Worm (Caenorhabditis elegans) whole organism, early embryonic: ENCODE measurements around the gene F10E9.12.

Experiments used
- B0310.2 ChIP-seq: sonication (generic microtip); optimal IDR thresholded peaks from 2 replicates; lab custom pipeline; 2016; ENCODE audit warnings: mild to moderate bottlenecking, missing genetic modification characterization, missing compliant biosample characterization
- F13C5.2 ChIP-seq: sonication (generic microtip); optimal IDR thresholded peaks from 2 replicates; lab custom pipeline; 2017; ENCODE audit warnings: mild to moderate bottlenecking, missing genetic modification characterization, inconsistent platforms, missing compliant biosample characterization
- aly-1 ChIP-seq: sonication (generic microtip); optimal IDR thresholded peaks from 2 replicates; lab custom pipeline; 2016; ENCODE audit warnings: missing genetic modification characterization, missing compliant biosample characterization
- ama-1 ChIP-seq: fragments of 150-350 bp; optimal IDR thresholded peaks from 2 replicates; lab custom pipeline; 2014
- ceh-13 ChIP-seq: fragments of 200-800 bp; sonication (Bioruptor generic); optimal IDR thresholded peaks from 2 replicates; lab custom pipeline; 2018; ENCODE audit warnings: mild to moderate bottlenecking, missing genetic modification characterization, missing compliant biosample characterization
- ceh-36 ChIP-seq: sonication (generic microtip); optimal IDR thresholded peaks from 2 replicates; lab custom pipeline; 2016; ENCODE audit warnings: missing genetic modification characterization, inconsistent platforms, missing compliant biosample characterization
- ets-7 ChIP-seq: sonication (generic microtip); optimal IDR thresholded peaks from 2 replicates; lab custom pipeline; 2016; ENCODE audit warnings: missing genotype, missing genetic modification characterization, missing compliant biosample characterization
- flt-1 ChIP-seq: fragments of 200-800 bp; sonication (Bioruptor generic); IDR thresholded peaks from 2 replicates; pipeline ENCODE4 v1.3.6; 2022; ENCODE audit warnings: missing genetic modification characterization, missing compliant biosample characterization
- hmbx-1 ChIP-seq: sonication (generic microtip); optimal IDR thresholded peaks from 2 replicates; lab custom pipeline; 2016; ENCODE audit warnings: mild to moderate bottlenecking, missing genetic modification characterization, missing compliant biosample characterization
- hmg-4 ChIP-seq: fragments of 200-800 bp; sonication (Bioruptor generic); optimal IDR thresholded peaks from 2 replicates; lab custom pipeline; 2018; ENCODE audit warnings: mild to moderate bottlenecking, missing genetic modification characterization, missing compliant biosample characterization
- hnd-1 ChIP-seq: sonication (generic microtip); optimal IDR thresholded peaks from 2 replicates; lab custom pipeline; 2016; ENCODE audit warnings: missing genetic modification characterization, missing compliant biosample characterization
- pes-1 ChIP-seq: fragments of 200-800 bp; sonication (Bioruptor generic); IDR thresholded peaks from 2 replicates; pipeline ENCODE4 v1.3.6; 2022; ENCODE audit warnings: missing genetic modification reagents, missing genetic modification characterization, missing compliant biosample characterization
- scrt-1 ChIP-seq: fragments of 200-800 bp; sonication (Bioruptor generic); IDR thresholded peaks from 2 replicates; pipeline ENCODE4 v1.3.6; 2022; ENCODE audit warnings: missing genetic modification characterization, missing compliant biosample characterization
- sea-1 ChIP-seq: fragments of 200-800 bp; sonication (Bioruptor generic); conservative IDR thresholded peaks from 2 replicates; pipeline ENCODE4 v1.3.6; 2022; ENCODE audit warnings: missing genetic modification characterization, missing compliant biosample characterization
- tbx-11 ChIP-seq: fragments of 200-800 bp; sonication (Bioruptor generic); IDR thresholded peaks from 2 replicates; pipeline ENCODE4 v1.3.6; 2022; ENCODE audit warnings: missing genetic modification characterization, missing compliant biosample characterization
- tbx-37 ChIP-seq: fragments of 200-800 bp; sonication (Bioruptor generic); conservative IDR thresholded peaks from 2 replicates; pipeline ENCODE4 v1.3.6; 2022; ENCODE audit warnings: missing genetic modification reagents, missing genetic modification characterization, missing compliant biosample characterization
- tra-4 ChIP-seq: sonication (generic microtip); optimal IDR thresholded peaks from 2 replicates; lab custom pipeline; 2017; ENCODE audit warnings: missing genetic modification characterization, missing compliant biosample characterization

F10E9.12 gene

DNA sequence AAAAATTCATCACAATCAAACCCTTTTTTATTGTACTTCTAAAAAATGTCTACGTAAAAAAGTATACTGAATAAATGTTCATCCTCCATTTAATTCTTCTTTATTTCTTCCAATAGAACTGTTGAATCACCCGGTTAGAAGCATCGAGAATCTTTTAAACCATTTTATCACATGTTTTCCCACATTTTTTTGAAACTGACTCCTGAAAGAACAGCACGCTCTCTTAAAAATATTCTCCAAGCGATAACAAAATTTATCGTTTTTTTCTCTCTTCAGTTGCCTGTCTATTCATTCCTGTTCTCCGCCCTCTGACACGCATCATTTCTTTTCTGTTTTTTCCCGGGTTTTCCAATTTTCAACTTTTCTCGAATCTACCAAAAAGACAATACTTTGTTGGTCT is at the start of gene F10E9.12:
TSS of gene F10E9.12 (plus strand) at position 131 of the 400 bp plus-strand sequence.
- TF ChIP-seq tbx-37 (GFP tag; lab: Robert Waterston, UW): no peak
- TF ChIP-seq hmbx-1 (tag; lab: Kevin White, UChicago): no peak
- TF ChIP-seq pes-1 (GFP tag; lab: Robert Waterston, UW): no peak
- TF ChIP-seq ceh-36 (tag; lab: Kevin White, UChicago): no peak
- TF ChIP-seq F13C5.2: no peak

DNA sequence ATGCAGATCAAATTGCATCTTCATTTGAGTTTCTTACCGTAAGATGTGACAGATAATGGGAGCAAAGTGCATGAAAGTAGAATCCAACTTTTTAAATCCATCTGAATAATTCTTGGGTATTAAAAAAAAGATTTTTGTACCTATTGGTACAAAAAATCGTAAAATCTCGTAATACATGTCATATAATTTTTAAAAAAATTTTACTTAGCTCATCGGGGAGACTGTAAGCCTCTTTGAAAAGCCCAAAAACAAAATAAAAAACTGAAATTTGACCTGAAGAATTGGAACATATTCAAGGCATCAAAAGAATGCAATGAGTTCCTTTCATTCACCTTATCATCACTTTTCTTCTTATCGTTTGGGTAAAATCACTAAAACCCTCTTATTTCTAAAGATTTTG is 48.5 kb upstream of the F10E9.12 start, which contains the start of gene clec-160:
TSS of gene clec-160 (minus strand) at position 101 of the 400 bp plus-strand sequence.
- TF ChIP-seq F13C5.2 (no peak), ceh-13 (GFP tag; lab: Kevin White, UChicago) (no peak), flt-1 (GFP tag; lab: Robert Waterston, UW) (no peak), hmg-4 (GFP tag; lab: Kevin White, UChicago) (no peak), pes-1 (GFP tag; lab: Robert Waterston, UW) (no peak), hmbx-1 (tag; lab: Kevin White, UChicago) (no peak), tbx-11 (GFP tag; lab: Robert Waterston, UW) (no peak), aly-1 (tag; lab: Kevin White, UChicago) (no peak), B0310.2 (tag; lab: Kevin White, UChicago) (no peak)

DNA sequence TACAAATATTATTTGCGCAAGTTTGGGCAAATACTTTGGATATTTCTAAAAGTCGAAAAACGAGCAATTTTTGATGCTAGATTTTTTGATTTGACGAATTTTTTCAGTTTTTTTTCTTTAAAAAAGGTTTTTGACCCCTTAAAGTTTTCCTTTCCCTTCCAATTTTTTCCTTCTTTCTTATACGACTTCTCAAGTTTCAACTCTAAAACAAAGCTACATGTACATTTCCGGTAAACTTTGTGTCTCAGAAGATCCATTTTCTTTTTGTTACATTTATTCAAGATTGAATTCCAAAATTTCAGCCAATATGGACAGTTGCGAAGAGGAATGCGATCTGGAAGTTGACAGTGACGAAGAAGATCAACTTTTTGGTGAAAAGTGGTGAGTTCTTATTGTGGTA is 45.5 kb upstream of the F10E9.12 start, which contains the start of gene mig-10:
TSS of gene mig-10 (plus strand) at position 301 of the 400 bp plus-strand sequence.
- TF ChIP-seq scrt-1 (GFP tag; lab: Robert Waterston, UW) (no peak), hmbx-1 (tag; lab: Kevin White, UChicago) (no peak), hnd-1 (no peak), ama-1 (lab: Kevin White, UChicago) (no peak), tbx-11 (GFP tag; lab: Robert Waterston, UW) (no peak), tbx-37 (GFP tag; lab: Robert Waterston, UW) (no peak), F13C5.2 (no peak), ets-7 (no peak)

DNA sequence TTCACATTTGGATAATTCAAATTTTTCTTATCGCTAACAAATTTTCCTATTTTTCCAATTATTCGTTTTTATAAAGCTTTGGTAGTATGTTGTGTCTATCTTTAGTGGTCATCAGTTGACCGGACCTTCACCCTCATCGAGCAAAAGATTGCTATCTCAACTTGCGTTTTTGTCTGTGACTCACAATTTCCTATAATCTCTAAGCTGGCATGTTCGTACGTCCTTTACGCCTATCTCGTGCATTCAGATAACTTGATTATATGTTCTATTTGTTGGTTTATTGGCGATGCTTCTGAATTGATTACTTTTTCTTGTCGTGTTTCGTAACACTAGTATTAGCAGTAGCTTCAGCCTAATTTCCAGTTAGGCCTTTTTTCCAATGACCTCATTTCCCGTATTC is 44.8 kb upstream of the F10E9.12 start:
- TF ChIP-seq tra-4 (tag; lab: Kevin White, UChicago) (no peak), hmbx-1 (tag; lab: Kevin White, UChicago) (no peak), hmg-4 (GFP tag; lab: Kevin White, UChicago) (no peak)

DNA sequence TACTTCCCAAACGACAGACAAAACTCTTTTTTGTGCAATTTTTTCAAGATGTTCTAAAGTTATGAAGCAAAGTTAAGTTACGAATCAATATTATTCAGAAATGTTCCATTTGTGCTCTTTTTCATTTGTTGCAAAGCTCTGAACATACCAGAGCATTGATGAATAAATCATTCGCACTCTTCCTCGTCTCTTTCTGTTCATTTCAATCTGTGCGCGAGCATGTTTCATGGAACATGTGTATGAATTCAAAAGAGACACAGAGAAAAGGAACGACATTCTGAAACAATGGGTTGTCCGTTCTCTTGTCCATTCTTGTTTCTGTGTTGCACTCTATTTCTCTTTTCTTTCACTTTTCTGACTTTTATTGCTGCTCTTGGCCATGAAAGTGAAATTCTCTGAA is 44.0 kb upstream of the F10E9.12 start:
- no peak for TF ChIP-seq ets-7
- no peak for TF ChIP-seq B0310.2 (tag; lab: Kevin White, UChicago)
- TF ChIP-seq hmg-4 (GFP tag; lab: Kevin White, UChicago): no peak
- no peak for TF ChIP-seq tbx-11 (GFP tag; lab: Robert Waterston, UW)
- no peak for TF ChIP-seq hnd-1
- no peak for TF ChIP-seq ceh-36 (tag; lab: Kevin White, UChicago)
- TF ChIP-seq ceh-13 (GFP tag; lab: Kevin White, UChicago): no peak
- no peak for TF ChIP-seq sea-1 (GFP tag; lab: Robert Waterston, UW)
- no peak for TF ChIP-seq aly-1 (tag; lab: Kevin White, UChicago)
- no peak for TF ChIP-seq tra-4 (tag; lab: Kevin White, UChicago)
- no peak for TF ChIP-seq pes-1 (GFP tag; lab: Robert Waterston, UW)
- TF ChIP-seq flt-1 (GFP tag; lab: Robert Waterston, UW): no peak
- no peak for TF ChIP-seq F13C5.2
- no peak for TF ChIP-seq scrt-1 (GFP tag; lab: Robert Waterston, UW)
- no peak for TF ChIP-seq hmbx-1 (tag; lab: Kevin White, UChicago)
- TF ChIP-seq tbx-37 (GFP tag; lab: Robert Waterston, UW): no peak

DNA sequence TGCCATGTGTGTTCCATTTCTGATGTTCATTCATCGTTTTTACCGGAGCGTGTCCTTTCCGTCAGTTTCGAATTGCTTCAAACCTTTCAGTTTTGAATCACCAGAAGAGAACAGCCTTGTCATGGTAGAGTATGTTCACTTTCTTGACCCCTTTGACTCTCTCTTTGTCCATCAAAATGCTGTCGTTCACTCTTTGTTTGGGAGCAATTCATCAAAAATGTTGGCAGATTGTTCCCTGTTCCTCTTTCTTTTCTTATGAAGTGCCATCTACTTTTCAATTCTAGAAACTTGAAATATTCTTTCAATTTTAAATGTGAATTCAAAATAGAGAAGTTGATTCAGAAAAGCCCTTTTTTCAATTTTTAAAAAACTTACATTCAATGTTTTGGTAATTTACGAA is 43.0 kb upstream of the F10E9.12 start:
- TF ChIP-seq F13C5.2 (no peak), ceh-36 (tag; lab: Kevin White, UChicago) (no peak), ama-1 (lab: Kevin White, UChicago) (no peak), ets-7 (no peak), tbx-11 (GFP tag; lab: Robert Waterston, UW) (no peak), tra-4 (tag; lab: Kevin White, UChicago) (no peak), hmg-4 (GFP tag; lab: Kevin White, UChicago) (no peak)

DNA sequence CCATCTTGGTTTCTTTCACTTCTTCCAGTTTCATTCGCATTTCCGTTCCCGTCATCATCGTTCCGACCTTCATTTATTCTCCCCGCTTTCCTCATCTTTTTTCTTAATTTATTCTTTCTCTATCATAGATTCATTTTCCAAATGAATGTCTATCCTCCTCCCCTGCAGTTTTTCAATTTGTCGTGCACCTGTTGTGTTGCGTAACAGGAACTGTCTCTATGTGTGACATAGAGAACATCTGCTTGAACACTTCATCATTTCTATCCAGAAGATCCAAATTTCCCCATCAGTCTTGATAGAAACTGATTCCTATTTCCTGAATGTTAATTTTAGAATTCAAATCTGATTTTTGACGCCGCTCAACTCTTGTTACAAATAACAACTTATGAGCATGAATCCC is 40.8 kb upstream of the F10E9.12 start:
- TF ChIP-seq hmbx-1 (tag; lab: Kevin White, UChicago) (no peak), tbx-11 (GFP tag; lab: Robert Waterston, UW) (no peak), scrt-1 (GFP tag; lab: Robert Waterston, UW) (no peak), ceh-36 (tag; lab: Kevin White, UChicago) (no peak), pes-1 (GFP tag; lab: Robert Waterston, UW) (no peak), ceh-13 (GFP tag; lab: Kevin White, UChicago) (no peak), ets-7 (no peak), aly-1 (tag; lab: Kevin White, UChicago) (no peak), tbx-37 (GFP tag; lab: Robert Waterston, UW) (no peak), sea-1 (GFP tag; lab: Robert Waterston, UW) (no peak), F13C5.2 (no peak), hmg-4 (GFP tag; lab: Kevin White, UChicago) (no peak)

DNA sequence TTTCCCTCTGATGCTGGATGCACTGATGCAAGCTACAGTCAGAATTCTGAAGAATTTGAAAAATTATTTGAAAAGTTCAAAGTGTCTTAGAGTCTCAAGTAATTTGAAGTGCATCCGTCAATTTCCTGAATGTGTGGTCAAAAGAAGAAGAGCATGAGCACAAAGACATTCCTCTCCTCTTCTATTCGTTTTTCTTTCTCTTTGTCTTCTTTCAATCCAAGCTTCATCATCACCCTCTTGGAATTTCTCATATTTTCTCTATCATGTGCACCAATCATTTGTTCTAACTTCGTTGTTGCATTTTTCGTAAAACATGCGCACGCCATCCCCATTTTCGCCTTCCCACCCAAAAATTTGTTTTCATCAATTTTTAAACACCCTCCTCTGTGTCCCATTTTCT is 38.3 kb upstream of the F10E9.12 start:
- TF ChIP-seq scrt-1 (GFP tag; lab: Robert Waterston, UW) (no peak), F13C5.2 (no peak), pes-1 (GFP tag; lab: Robert Waterston, UW) (no peak), hmg-4 (GFP tag; lab: Kevin White, UChicago) (no peak), aly-1 (tag; lab: Kevin White, UChicago) (no peak), ama-1 (lab: Kevin White, UChicago) (no peak), hmbx-1 (tag; lab: Kevin White, UChicago) (no peak), tra-4 (tag; lab: Kevin White, UChicago) (no peak), ets-7 (no peak), sea-1 (GFP tag; lab: Robert Waterston, UW) (no peak), B0310.2 (tag; lab: Kevin White, UChicago) (no peak), ceh-13 (GFP tag; lab: Kevin White, UChicago) (no peak), tbx-11 (GFP tag; lab: Robert Waterston, UW) (no peak), hnd-1 (no peak), tbx-37 (GFP tag; lab: Robert Waterston, UW) (no peak), ceh-36 (tag; lab: Kevin White, UChicago) (no peak), flt-1 (GFP tag; lab: Robert Waterston, UW) (no peak)
